Fruit fly (Drosophila melanogaster) whole organism, embryonic: ENCODE data around the gene CG16734.
A peak's percentile ranks its signal among the peaks of the same experiment; 100 is the strongest.

Experiments used
- Atf6 ChIP-seq: fragments of 200-800 bp; sonication (Bioruptor generic); IDR thresholded peaks from 2 replicates; pipeline ENCODE4 v1.3.6; 2022; ENCODE audit warnings: missing biosample characterization, missing genetic modification characterization
- Bteb2 ChIP-seq: fragments of 200-800 bp; sonication (Bioruptor generic); optimal IDR thresholded peaks from 2 replicates; lab custom pipeline; 2016; ENCODE audit warnings: missing biosample characterization, missing genetic modification characterization
- CG10462 ChIP-seq: fragments of 200-800 bp; sonication (Bioruptor generic); optimal IDR thresholded peaks from 2 replicates; lab custom pipeline; 2016; ENCODE audit warnings: missing biosample characterization, missing genetic modification characterization
- CG11398 ChIP-seq: fragments of 200-800 bp; sonication (Bioruptor generic); optimal IDR thresholded peaks from 2 replicates; lab custom pipeline; 2016; ENCODE audit warnings: missing biosample characterization, missing genetic modification characterization
- CG13296 ChIP-seq: fragments of 200-800 bp; sonication (Bioruptor generic); optimal IDR thresholded peaks from 3 replicates; lab custom pipeline; 2018; ENCODE audit warnings: missing biosample characterization, mild to moderate bottlenecking, missing genetic modification characterization
- CG14050 ChIP-seq: fragments of 200-800 bp; sonication (Bioruptor generic); IDR thresholded peaks from 3 replicates; pipeline ENCODE4 v1.3.6; 2022; ENCODE audit warnings: missing biosample characterization, missing genetic modification characterization
- CG31365 ChIP-seq: fragments of 200-800 bp; sonication (Bioruptor generic); optimal IDR thresholded peaks from 2 replicates; lab custom pipeline; 2018; ENCODE audit warnings: missing biosample characterization, mild to moderate bottlenecking, missing genetic modification characterization
- CG3163 ChIP-seq: fragments of 200-800 bp; sonication (Bioruptor generic); optimal IDR thresholded peaks from 3 replicates; lab custom pipeline; 2016; ENCODE audit warnings: missing biosample characterization, missing genetic modification characterization
- CG3281 ChIP-seq: fragments of 200-800 bp; sonication (Bioruptor generic); optimal IDR thresholded peaks from 3 replicates; lab custom pipeline; 2017; ENCODE audit warnings: missing biosample characterization, mild to moderate bottlenecking, missing genetic modification characterization
- CG6175 ChIP-seq: fragments of 200-800 bp; sonication (Bioruptor generic); IDR thresholded peaks from 3 replicates; pipeline ENCODE4 v1.3.6; 2022; ENCODE audit warnings: missing biosample characterization, missing genetic modification characterization
- CG6254 ChIP-seq: fragments of 200-800 bp; sonication (Bioruptor generic); optimal IDR thresholded peaks from 3 replicates; lab custom pipeline; 2017; ENCODE audit warnings: mild to moderate bottlenecking, missing biosample characterization, missing genetic modification reagents, missing genetic modification characterization
- CG6654 ChIP-seq: fragments of 200-800 bp; sonication (Bioruptor generic); optimal IDR thresholded peaks from 2 replicates; lab custom pipeline; 2017; ENCODE audit warnings: missing biosample characterization, mild to moderate bottlenecking, missing genetic modification characterization
- CG8924 ChIP-seq: fragments of 200-800 bp; optimal IDR thresholded peaks from 3 replicates; lab custom pipeline; 2019; ENCODE audit warnings: missing biosample characterization, mild to moderate bottlenecking, missing genetic modification characterization, moderate library complexity
- CG9437 ChIP-seq: fragments of 200-800 bp; sonication (Bioruptor generic); optimal IDR thresholded peaks from 2 replicates; lab custom pipeline; 2018; ENCODE audit warnings: missing biosample characterization, mild to moderate bottlenecking, missing genetic modification characterization
- CrebB ChIP-seq: fragments of 200-800 bp; sonication (Bioruptor generic); optimal IDR thresholded peaks from 3 replicates; lab custom pipeline; 2018; ENCODE audit warnings: missing biosample characterization, mild to moderate bottlenecking, missing genetic modification characterization
- Dfd ChIP-seq, 2 experiments: fragments of >200 bp; optimal IDR thresholded peaks; 2 replicates each; lab custom pipeline; 2017; ENCODE audit warnings: missing biosample characterization in 2 of 2, missing genetic modification characterization in 2 of 2
- Dref ChIP-seq: fragments of 200-800 bp; sonication (Bioruptor generic); IDR thresholded peaks from 2 replicates; pipeline ENCODE4 v1.3.6; 2022; ENCODE audit warnings: missing biosample characterization, missing genetic modification characterization
- Ets65A ChIP-seq: fragments of 200-800 bp; sonication (Bioruptor generic); peaks from one replicate; lab custom pipeline; 2016; ENCODE audit warnings: missing biosample characterization, missing genetic modification characterization
- HLH4C ChIP-seq: fragments of 200-800 bp; sonication (Bioruptor generic); IDR thresholded peaks from 3 replicates; pipeline ENCODE4 v1.3.6; 2022; ENCODE audit warnings: missing biosample characterization, missing genetic modification characterization; ENCODE audit not compliant: partially characterized antibody
- HLH54F ChIP-seq: fragments of 200-800 bp; sonication (Bioruptor generic); optimal IDR thresholded peaks from 3 replicates; lab custom pipeline; 2016; ENCODE audit warnings: missing biosample characterization, missing genetic modification characterization
- Kr ChIP-seq: fragments of 200-800 bp; sonication (Bioruptor generic); optimal IDR thresholded peaks from 2 replicates; lab custom pipeline; 2017; ENCODE audit warnings: missing biosample characterization, mild to moderate bottlenecking, missing genetic modification characterization
- Pdp1 ChIP-seq, 2 experiments: fragments of 200-800 bp; sonication (Bioruptor generic); optimal IDR thresholded peaks; 3 replicates each; lab custom pipeline; 2016; ENCODE audit warnings: missing biosample characterization in 2 of 2, missing genetic modification characterization in 2 of 2, mild to moderate bottlenecking in 1 of 2, moderate library complexity in 1 of 2
- Poxn ChIP-seq: fragments of 200-800 bp; sonication (Bioruptor generic); IDR thresholded peaks from 2 replicates; pipeline ENCODE4 v1.3.6; 2022; ENCODE audit warnings: missing biosample characterization, missing genetic modification characterization
- Sox102F ChIP-seq: fragments of 200-800 bp; sonication (Bioruptor generic); optimal IDR thresholded peaks from 2 replicates; lab custom pipeline; 2018; ENCODE audit warnings: missing biosample characterization, mild to moderate bottlenecking, missing genetic modification characterization, moderate library complexity
- Taf1 ChIP-seq: fragments of 200-800 bp; sonication (Bioruptor generic); IDR thresholded peaks from 2 replicates; pipeline ENCODE4 v1.3.6; 2022; ENCODE audit warnings: missing biosample characterization, missing genetic modification characterization
- al ChIP-seq: fragments of 200-800 bp; sonication (Bioruptor generic); IDR thresholded peaks from 2 replicates; pipeline ENCODE4 v1.3.6; 2022; ENCODE audit warnings: missing biosample characterization, missing genetic modification characterization
- amos ChIP-seq: fragments of 200-800 bp; sonication (Bioruptor generic); IDR thresholded peaks from 2 replicates; pipeline ENCODE4 v1.3.6; 2022; ENCODE audit warnings: missing biosample characterization, missing genetic modification characterization; ENCODE audit not compliant: partially characterized antibody
- ap ChIP-seq: fragments of 200-800 bp; sonication (Bioruptor generic); IDR thresholded peaks from 2 replicates; pipeline ENCODE4 v1.3.6; 2022; ENCODE audit warnings: missing biosample characterization, missing genetic modification characterization
- ara ChIP-seq: fragments of 200-800 bp; sonication (Bioruptor generic); IDR thresholded peaks from 2 replicates; pipeline ENCODE4 v1.3.6; 2022; ENCODE audit warnings: missing biosample characterization, missing genetic modification characterization
- cad ChIP-seq: fragments of >200 bp; optimal IDR thresholded peaks from 2 replicates; lab custom pipeline; 2017; ENCODE audit warnings: missing biosample characterization, missing genetic modification characterization
- cg ChIP-seq: fragments of 200-800 bp; sonication (Bioruptor generic); optimal IDR thresholded peaks from 3 replicates; lab custom pipeline; 2019; ENCODE audit warnings: missing biosample characterization, mild to moderate bottlenecking, missing genetic modification characterization, moderate library complexity
- dimm ChIP-seq: fragments of 200-800 bp; sonication (Bioruptor generic); IDR thresholded peaks from 2 replicates; pipeline ENCODE4 v1.3.6; 2022; ENCODE audit warnings: missing biosample characterization, missing genetic modification characterization
- dmrt11E ChIP-seq: fragments of 200-800 bp; sonication (Bioruptor generic); optimal IDR thresholded peaks from 3 replicates; lab custom pipeline; 2018; ENCODE audit warnings: missing biosample characterization, mild to moderate bottlenecking, missing genetic modification characterization, moderate library complexity
- gfzf ChIP-seq: fragments of 200-800 bp; sonication (Bioruptor generic); optimal IDR thresholded peaks from 2 replicates; lab custom pipeline; 2016; ENCODE audit warnings: missing biosample characterization, mild to moderate bottlenecking, missing genetic modification characterization, moderate library complexity
- grau ChIP-seq: fragments of 200-800 bp; optimal IDR thresholded peaks from 3 replicates; lab custom pipeline; 2019; ENCODE audit warnings: missing biosample characterization, mild to moderate bottlenecking, missing genetic modification characterization, moderate library complexity
- grn ChIP-seq: fragments of 200-800 bp; sonication (Bioruptor generic); optimal IDR thresholded peaks from 3 replicates; lab custom pipeline; 2017; ENCODE audit warnings: missing biosample characterization, missing genetic modification characterization
- gsb ChIP-seq: fragments of 200-800 bp; sonication (Bioruptor generic); IDR thresholded peaks from 2 replicates; pipeline ENCODE4 v1.3.6; 2022; ENCODE audit warnings: missing biosample characterization, missing genetic modification characterization
- hkb ChIP-seq, 2 experiments: fragments of 200-800 bp in 1 of 2; fragments of >200 bp in 1 of 2; sonication (Bioruptor generic) in 1 of 2; IDR thresholded peaks in 1 of 2; optimal IDR thresholded peaks in 1 of 2; 2 replicates each; pipeline versions ENCODE4 v1.3.6 to Lab custom; 2017 to 2022; ENCODE audit warnings: missing biosample characterization in 1 of 2, missing genetic modification characterization in 1 of 2
- jing ChIP-seq: fragments of 200-800 bp; sonication (Bioruptor generic); optimal IDR thresholded peaks from 2 replicates; lab custom pipeline; 2018; ENCODE audit warnings: missing biosample characterization, mild to moderate bottlenecking, missing genetic modification characterization
- ken ChIP-seq: fragments of 200-800 bp; sonication (Bioruptor generic); IDR thresholded peaks from 3 replicates; pipeline ENCODE4 v1.3.6; 2022; ENCODE audit warnings: missing biosample characterization, missing genetic modification characterization
- nerfin-2 ChIP-seq: fragments of 200-800 bp; sonication (Bioruptor generic); IDR thresholded peaks from 2 replicates; pipeline ENCODE4 v1.3.6; 2022; ENCODE audit warnings: missing biosample characterization, missing genetic modification characterization; ENCODE audit not compliant: partially characterized antibody
- odd ChIP-seq: fragments of 200-800 bp; sonication (Bioruptor generic); optimal IDR thresholded peaks from 2 replicates; lab custom pipeline; 2017; ENCODE audit warnings: missing biosample characterization, mild to moderate bottlenecking, missing genetic modification characterization
- phol ChIP-seq: fragments of 200-800 bp; sonication (Bioruptor generic); optimal IDR thresholded peaks from 3 replicates; lab custom pipeline; 2018; ENCODE audit warnings: missing biosample characterization, mild to moderate bottlenecking, missing genetic modification characterization, moderate library complexity
- pita ChIP-seq: fragments of 200-800 bp; sonication (Bioruptor generic); optimal IDR thresholded peaks from 2 replicates; lab custom pipeline; 2017; ENCODE audit warnings: missing biosample characterization, mild to moderate bottlenecking, missing genetic modification characterization
- pnt ChIP-seq: fragments of 200-800 bp; sonication (Bioruptor generic); optimal IDR thresholded peaks from 3 replicates; lab custom pipeline; 2016; ENCODE audit warnings: missing biosample characterization, missing genetic modification characterization
- prd ChIP-seq, 3 experiments: fragments of >200 bp in 2 of 3; fragments of 200-800 bp in 1 of 3; sonication (Bioruptor generic) in 1 of 3; optimal IDR thresholded peaks in 2 of 3; IDR thresholded peaks in 1 of 3; 2 replicates in 2 of 3; 3 replicates in 1 of 3; pipeline versions ENCODE4 v1.3.6 to Lab custom; 2017 to 2022; ENCODE audit warnings: missing biosample characterization in 1 of 3, missing genetic modification characterization in 1 of 3
- sug ChIP-seq: fragments of 200-800 bp; optimal IDR thresholded peaks from 2 replicates; lab custom pipeline; 2019; ENCODE audit warnings: missing biosample characterization, mild to moderate bottlenecking, missing genetic modification characterization, moderate library complexity
- tna ChIP-seq: fragments of 200-800 bp; sonication (Bioruptor generic); IDR thresholded peaks from 2 replicates; pipeline ENCODE4 v1.3.6; 2022; ENCODE audit warnings: missing biosample characterization, missing genetic modification characterization; ENCODE audit not compliant: partially characterized antibody

Gene CG16734

dm6 chr3R:9229075-9229835 is 25.6 kb upstream of the CG16734 start (continued):
- TF ChIP-seq gfzf = no peak
- TF ChIP-seq CG10462 (GFP tag; lab: Kevin White, UChicago) = peak; percentile 51
- no peak for TF ChIP-seq CG14050 (GFP tag; lab: Robert Waterston, UW)
- TF ChIP-seq Pdp1 (GFP tag; optimal IDR thresholded peaks at IDR 0.05; lab: Kevin White, UChicago) = peak; percentile 71 to 88
- peak; percentile 82 for TF ChIP-seq Sox102F (GFP tag; lab: Kevin White, UChicago)
- TF ChIP-seq grau (tag; lab: Kevin White, UChicago) = peak; percentile 72
- peak; percentile 82 for TF ChIP-seq CG8924 (tag; lab: Kevin White, UChicago)
- peak; percentile 63 for TF ChIP-seq jing (GFP tag; lab: Kevin White, UChicago)
- TF ChIP-seq Bteb2 (GFP tag; lab: Kevin White, UChicago) = peak; percentile 62
- no peak for TF ChIP-seq pita (GFP tag; lab: Kevin White, UChicago)
- TF ChIP-seq Poxn (GFP tag; lab: Robert Waterston, UW) = no peak
- peak; percentile 89 for TF ChIP-seq Kr
- peak; percentile 86 for TF ChIP-seq ara (GFP tag; lab: Robert Waterston, UW)
- peak; percentile 39 for TF ChIP-seq odd (GFP tag; lab: Kevin White, UChicago)
- no peak for TF ChIP-seq Dref (GFP tag; lab: Robert Waterston, UW)
- TF ChIP-seq nerfin-2 = no peak
- TF ChIP-seq Ets65A = peak; percentile 97
- TF ChIP-seq CG6254 (GFP tag; lab: Kevin White, UChicago) = peak; percentile 74
- TF ChIP-seq Dfd (GFP tag; optimal IDR thresholded peaks at IDR 0.05; lab: Kevin White, UChicago) = no peak
- no peak for TF ChIP-seq amos (GFP tag; lab: Robert Waterston, UW)
- TF ChIP-seq sug = peak; percentile 27
- TF ChIP-seq cg (GFP tag; lab: Kevin White, UChicago) = peak; percentile 69
- peak; percentile 48 for TF ChIP-seq CG6654 (GFP tag; lab: Kevin White, UChicago)
- peak; percentile 70 for TF ChIP-seq CG3163 (GFP tag; lab: Kevin White, UChicago)
- peak; percentile 86 for TF ChIP-seq phol
- TF ChIP-seq CG31365 (tag; lab: Kevin White, UChicago) = no peak
- TF ChIP-seq ap = 0 out of 2 replicates have a peak, but pooled peaks have one; percentile 39
- TF ChIP-seq pnt (GFP tag; lab: Kevin White, UChicago) = peak; percentile 92
- TF ChIP-seq gsb (GFP tag; lab: Robert Waterston, UW) = no peak
- no peak for TF ChIP-seq prd (optimal IDR thresholded peaks at IDR 0.05; lab: Kevin White, UChicago)
- peak; percentile 87 for TF ChIP-seq prd (GFP tag; IDR thresholded peaks at IDR 0.05; lab: Robert Waterston, UW)
- no peak for TF ChIP-seq tna (GFP tag; lab: Robert Waterston, UW)
- TF ChIP-seq HLH54F (GFP tag; lab: Kevin White, UChicago) = peak; percentile 57
- no peak for TF ChIP-seq CrebB
- peak; percentile 69; the same call in 2 of the 3 replicates for TF ChIP-seq ken (GFP tag; lab: Robert Waterston, UW)
- 0 out of 2 replicates have a peak, but pooled peaks have one; percentile 23 for TF ChIP-seq al
- TF ChIP-seq Taf1 (GFP tag; lab: Robert Waterston, UW) = 0 out of 2 replicates have a peak, but pooled peaks have one; percentile 29
- peak; percentile 8 for TF ChIP-seq CG13296 (GFP tag; lab: Kevin White, UChicago)
- TF ChIP-seq grn = peak; percentile 43
- no peak for TF ChIP-seq CG6175 (GFP tag; lab: Robert Waterston, UW)
- peak; percentile 65 for TF ChIP-seq CG9437 (GFP tag; lab: Kevin White, UChicago)
- TF ChIP-seq CG3281 (GFP tag; lab: Kevin White, UChicago) = peak; percentile 65
- no peak for TF ChIP-seq hkb (optimal IDR thresholded peaks at IDR 0.05; lab: Kevin White, UChicago)
- TF ChIP-seq hkb (GFP tag; IDR thresholded peaks at IDR 0.05; lab: Robert Waterston, UW) = peak; percentile 80
- TF ChIP-seq HLH4C (GFP tag; lab: Robert Waterston, UW) = no peak
- TF ChIP-seq dimm (GFP tag; lab: Robert Waterston, UW) = no peak
- TF ChIP-seq cad = no peak
- peak; percentile 60 for TF ChIP-seq CG11398 (GFP tag; lab: Kevin White, UChicago)
- TF ChIP-seq Atf6 (GFP tag; lab: Robert Waterston, UW) = no peak
- TF ChIP-seq dmrt11E (tag; lab: Kevin White, UChicago) = peak; percentile 92
